Worm (Caenorhabditis elegans): Measurements from ENCODE around the gene C25A6.1.

Gene C25A6.1

DNA sequence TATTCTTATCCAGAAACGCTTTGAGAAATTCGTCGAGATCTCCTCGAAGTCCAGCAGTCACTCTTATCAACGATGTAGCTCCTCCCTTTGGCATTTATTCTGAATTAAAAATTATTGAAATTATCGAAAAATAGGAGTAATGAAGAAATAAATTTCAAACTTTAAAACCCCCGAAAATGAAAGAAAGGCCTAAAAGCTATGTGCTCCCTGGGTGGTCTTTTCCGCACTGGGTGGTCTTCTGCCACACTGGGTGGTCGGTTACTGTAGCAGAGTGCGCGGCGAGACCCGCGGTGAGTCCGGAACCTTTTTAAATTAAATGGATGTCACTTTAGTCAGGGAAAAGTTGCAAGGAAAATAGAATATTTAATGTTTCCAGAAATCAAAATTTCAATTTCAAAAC, 30.7 kb downstream of the C25A6.1 start, which contains the start of gene snpc-1.3:
Gene snpc-1.3, minus strand, starts transcription at position 101 of the 400 bp plus-strand sequence.
- TF ChIP-seq nhr-19 (GFP tag; conservative IDR thresholded peaks at IDR 0.05) (no peak), F16B12.6 (tag; optimal IDR thresholded peaks at IDR 0.05) (no peak), pqm-1 (tag; optimal IDR thresholded peaks at IDR 0.05) (no peak), elt-3 (tag; optimal IDR thresholded peaks at IDR 0.05) (no peak)

DNA sequence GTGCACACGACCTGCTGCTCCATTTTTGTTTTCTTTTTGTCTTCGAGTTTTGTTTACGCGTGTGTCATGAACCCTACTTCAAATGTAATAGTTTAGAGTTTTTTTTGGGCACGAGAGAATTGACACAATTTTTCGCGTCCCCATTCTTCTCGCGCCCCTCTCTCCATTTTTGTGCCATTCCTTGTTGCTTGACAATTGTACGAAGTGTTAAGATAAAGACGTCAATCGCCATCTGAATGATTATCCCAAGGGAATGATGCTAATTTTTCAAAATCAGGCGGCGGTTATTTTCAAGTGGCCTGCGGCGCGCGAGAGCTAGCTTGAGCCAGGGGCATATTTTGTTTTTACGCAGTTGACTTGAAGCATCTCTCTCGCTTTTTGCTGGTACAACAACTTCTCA, 34.0 kb downstream of the C25A6.1 start:
- no peak for TF ChIP-seq unc-130 (tag; optimal IDR thresholded peaks at IDR 0.05)
- TF ChIP-seq lin-14 (GFP tag; optimal IDR thresholded peaks at IDR 0.05): peak; percentile 28
- no peak for TF ChIP-seq zag-1 (tag; optimal IDR thresholded peaks at IDR 0.05)
- TF ChIP-seq rnt-1 (tag; optimal IDR thresholded peaks at IDR 0.05): no peak
- no peak for TF ChIP-seq egl-27 (tag; optimal IDR thresholded peaks at IDR 0.05)
- TF ChIP-seq dsc-1 (tag; optimal IDR thresholded peaks at IDR 0.05): no peak
- no peak for TF ChIP-seq mef-2 (tag; optimal IDR thresholded peaks at IDR 0.05)
- 0 out of 2 replicates have a peak, but pooled peaks have one; percentile 11 for TF ChIP-seq mab-9 (GFP tag; IDR thresholded peaks at IDR 0.05)
- no peak for TF ChIP-seq irx-1 (tag; optimal IDR thresholded peaks at IDR 0.05)

- TF ChIP-seq dsc-1 (tag; optimal IDR thresholded peaks at IDR 0.05) (peak; percentile 56), rnt-1 (tag; optimal IDR thresholded peaks at IDR 0.05) (no peak), fkh-4 (tag; optimal IDR thresholded peaks at IDR 0.05; ENCODE audit: borderline replicate concordance) (peak; percentile 19)
Measured at ce11 chrV:5444037-5444436, 35.7 kb downstream of the C25A6.1 start.

DNA sequence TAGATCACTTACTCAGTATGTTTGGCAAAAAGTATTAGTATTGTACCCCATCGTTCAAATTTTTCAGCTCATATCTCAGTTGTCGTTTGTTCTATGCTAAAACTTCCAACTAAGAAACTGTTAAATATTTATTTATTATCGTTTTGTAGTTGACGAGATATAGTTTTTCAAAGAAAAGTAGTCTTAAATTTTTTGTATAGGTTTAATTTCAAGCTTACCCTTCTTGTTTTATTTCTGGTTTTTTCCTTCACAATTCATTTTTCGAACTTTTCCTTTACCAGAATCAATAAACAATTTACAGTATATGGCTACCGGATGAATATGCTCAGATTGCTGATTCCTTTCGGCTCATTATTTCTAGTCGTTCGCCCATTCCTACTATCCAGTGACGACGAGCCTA, 37.5 kb downstream of the C25A6.1 start, which contains the start of gene F08F3.1:
Gene F08F3.1, plus strand, starts transcription at position 301 of the 400 bp plus-strand sequence.
- no peak for TF ChIP-seq ceh-63 (GFP tag; optimal IDR thresholded peaks at IDR 0.05)
- TF ChIP-seq nhr-12 (tag; optimal IDR thresholded peaks at IDR 0.05): no peak
- TF ChIP-seq rnt-1 (tag; optimal IDR thresholded peaks at IDR 0.05): no peak
- no peak for TF ChIP-seq ama-1 (optimal IDR thresholded peaks at IDR 0.05)
- TF ChIP-seq grh-1 (GFP tag; IDR thresholded peaks at IDR 0.05): no peak
- no peak for TF ChIP-seq nhr-47 (tag; optimal IDR thresholded peaks at IDR 0.05)
- TF ChIP-seq hlh-17 (GFP tag; optimal IDR thresholded peaks at IDR 0.05; ENCODE audit: borderline replicate concordance): no peak

- no peak for TF ChIP-seq lin-35 (GFP tag; optimal IDR thresholded peaks at IDR 0.05)
- TF ChIP-seq grh-1 (GFP tag; IDR thresholded peaks at IDR 0.05): no peak
- peak; percentile 63 for TF ChIP-seq fkh-4 (tag; optimal IDR thresholded peaks at IDR 0.05; ENCODE audit: borderline replicate concordance)
- TF ChIP-seq dsc-1 (tag; optimal IDR thresholded peaks at IDR 0.05): peak; percentile 89
Measured at ce11 chrV:5447057-5447456, 38.7 kb downstream of the C25A6.1 start.

DNA sequence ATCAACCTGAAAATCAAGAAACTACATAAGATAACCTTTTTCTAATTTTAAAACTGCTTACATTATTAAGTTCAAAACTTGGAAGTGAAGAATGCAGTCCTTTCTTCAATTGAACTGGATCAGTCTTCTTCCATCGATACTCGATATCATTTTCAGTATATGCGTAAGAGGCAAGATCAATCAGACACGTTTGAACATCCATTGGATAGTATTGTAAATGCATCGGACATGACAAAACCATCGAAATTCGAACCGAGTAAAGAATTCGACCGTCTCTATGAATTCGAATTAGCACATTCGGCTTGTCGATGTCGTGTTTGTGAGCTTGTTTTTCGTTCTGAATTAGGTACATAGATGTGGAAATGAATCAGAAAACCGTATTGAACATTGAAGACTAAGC, 42.4 kb downstream of the C25A6.1 start:
- TF ChIP-seq ztf-11 (tag; optimal IDR thresholded peaks at IDR 0.05) (no peak), vab-15 (tag; optimal IDR thresholded peaks at IDR 0.05) (no peak), dsc-1 (tag; optimal IDR thresholded peaks at IDR 0.05) (no peak), lsy-2 (tag; optimal IDR thresholded peaks at IDR 0.05) (no peak), unc-130 (tag; optimal IDR thresholded peaks at IDR 0.05) (no peak), swsn-7 (tag; optimal IDR thresholded peaks at IDR 0.05) (no peak), hpl-2 (GFP tag; optimal IDR thresholded peaks at IDR 0.05) (no peak), lin-13 (GFP tag; optimal IDR thresholded peaks at IDR 0.05) (no peak), pqm-1 (tag; optimal IDR thresholded peaks at IDR 0.05) (no peak), fos-1 (tag; optimal IDR thresholded peaks at IDR 0.05) (no peak), nhr-20 (tag; optimal IDR thresholded peaks at IDR 0.05) (no peak), lin-39 (tag; optimal IDR thresholded peaks at IDR 0.05) (no peak), C16A3.4 (tag; optimal IDR thresholded peaks at IDR 0.05) (no peak), nhr-237 (tag; optimal IDR thresholded peaks at IDR 0.05) (no peak), snu-23 (GFP tag; optimal IDR thresholded peaks at IDR 0.05) (no peak), elt-2 (tag; optimal IDR thresholded peaks at IDR 0.05) (no peak), tlp-1 (tag; optimal IDR thresholded peaks at IDR 0.05) (no peak), unc-30 (tag; optimal IDR thresholded peaks at IDR 0.05) (no peak), ztf-4 (tag; optimal IDR thresholded peaks at IDR 0.05) (no peak)
